Fruit fly (Drosophila melanogaster) whole organism, embryonic: ENCODE measurements around the gene Decay.

Source experiments
- Abd-B ChIP-seq: fragments of 200-800 bp; sonication (Bioruptor generic); optimal IDR thresholded peaks from 2 replicates; lab custom pipeline; 2018; ENCODE audit warnings: missing biosample characterization, mild to moderate bottlenecking, missing genetic modification characterization, moderate library complexity
- Antp ChIP-seq: fragments of 200-800 bp; sonication (Bioruptor generic); optimal IDR thresholded peaks from 3 replicates; lab custom pipeline; 2016; ENCODE audit warnings: missing biosample characterization, missing genetic modification characterization
- Asciz ChIP-seq: fragments of 200-800 bp; sonication (Bioruptor generic); optimal IDR thresholded peaks from 2 replicates; lab custom pipeline; 2017; ENCODE audit warnings: missing biosample characterization, mild to moderate bottlenecking, missing genetic modification characterization, missing genetic modification reagents
- BEAF-32 ChIP-seq: fragments of 200-800 bp; sonication (Bioruptor generic); optimal IDR thresholded peaks from 3 replicates; lab custom pipeline; 2017; ENCODE audit warnings: missing biosample characterization, missing genetic modification characterization, mild to moderate bottlenecking, moderate library complexity, missing genetic modification reagents
- CG10209 ChIP-seq: fragments of 200-800 bp; sonication (Bioruptor generic); optimal IDR thresholded peaks from 3 replicates; lab custom pipeline; 2017; ENCODE audit warnings: missing biosample characterization, mild to moderate bottlenecking, missing genetic modification characterization, missing genetic modification reagents
- CG10654 ChIP-seq: fragments of 200-800 bp; sonication (Bioruptor generic); optimal IDR thresholded peaks from 2 replicates; lab custom pipeline; 2016; ENCODE audit warnings: missing biosample characterization, missing genetic modification characterization
- CG11085 ChIP-seq: fragments of 200-800 bp; sonication (Bioruptor generic); IDR thresholded peaks from 2 replicates; pipeline ENCODE4 v1.3.6; 2022; ENCODE audit warnings: missing biosample characterization, missing genetic modification characterization
- CG11093 ChIP-seq: fragments of 200-800 bp; sonication (Bioruptor generic); IDR thresholded peaks from 3 replicates; pipeline ENCODE4 v1.3.6; 2022; ENCODE audit warnings: missing biosample characterization, missing genetic modification characterization
- CG13287 ChIP-seq: fragments of 200-800 bp; sonication (Bioruptor generic); IDR thresholded peaks from 2 replicates; pipeline ENCODE4 v1.3.6; 2022; ENCODE audit warnings: missing biosample characterization, missing genetic modification characterization; ENCODE audit not compliant: partially characterized antibody
- CG15601 ChIP-seq: fragments of 200-800 bp; sonication (Bioruptor generic); optimal IDR thresholded peaks from 3 replicates; lab custom pipeline; 2019; ENCODE audit warnings: missing biosample characterization, mild to moderate bottlenecking, missing genetic modification characterization, moderate library complexity
- CG17361 ChIP-seq: fragments of 200-800 bp; sonication (Bioruptor generic); IDR thresholded peaks from 3 replicates; pipeline ENCODE4 v1.3.6; 2022; ENCODE audit warnings: missing biosample characterization, missing genetic modification characterization
- CG17612 ChIP-seq: fragments of 200-800 bp; sonication (Bioruptor generic); IDR thresholded peaks from 2 replicates; pipeline ENCODE4 v1.3.6; 2022; ENCODE audit warnings: missing biosample characterization, missing genetic modification characterization
- CG2202 ChIP-seq: fragments of 200-800 bp; sonication (Bioruptor generic); optimal IDR thresholded peaks from 2 replicates; lab custom pipeline; 2018; ENCODE audit warnings: missing biosample characterization, mild to moderate bottlenecking, missing genetic modification characterization
- CG31388 ChIP-seq: fragments of 200-800 bp; sonication (Bioruptor generic); optimal IDR thresholded peaks from 2 replicates; lab custom pipeline; 2016; ENCODE audit warnings: missing biosample characterization, missing genetic modification characterization
- CG31441 ChIP-seq: fragments of 200-800 bp; sonication (Bioruptor generic); IDR thresholded peaks from 2 replicates; pipeline ENCODE4 v1.3.6; 2022; ENCODE audit warnings: missing biosample characterization, missing genetic modification characterization
- CG33213 ChIP-seq: fragments of 200-800 bp; sonication (Bioruptor generic); optimal IDR thresholded peaks from 3 replicates; lab custom pipeline; 2016; ENCODE audit warnings: missing biosample characterization, missing genetic modification characterization
- CG8089 ChIP-seq: fragments of 200-800 bp; sonication (Bioruptor generic); optimal IDR thresholded peaks from 3 replicates; lab custom pipeline; 2016; ENCODE audit warnings: missing biosample characterization, missing genetic modification characterization
- CG8281 ChIP-seq: fragments of 200-800 bp; sonication (Bioruptor generic); optimal IDR thresholded peaks from 2 replicates; lab custom pipeline; 2018; ENCODE audit warnings: missing biosample characterization, mild to moderate bottlenecking, missing genetic modification characterization, moderate library complexity
- CG9727 ChIP-seq: fragments of 200-800 bp; sonication (Bioruptor generic); optimal IDR thresholded peaks from 3 replicates; lab custom pipeline; 2017; ENCODE audit warnings: missing biosample characterization, mild to moderate bottlenecking, missing genetic modification characterization
- CHES-1-like ChIP-seq: fragments of 200-800 bp; sonication (Bioruptor generic); optimal IDR thresholded peaks from 2 replicates; lab custom pipeline; 2016; ENCODE audit warnings: missing biosample characterization, missing genetic modification characterization
- Dip2 ChIP-seq: fragments of 200-800 bp; sonication (Bioruptor generic); IDR thresholded peaks from 2 replicates; pipeline ENCODE4 v1.3.6; 2022; ENCODE audit warnings: missing biosample characterization, missing genetic modification characterization
- Doc2 ChIP-seq: fragments of 200-800 bp; sonication (Bioruptor generic); IDR thresholded peaks from 2 replicates; pipeline ENCODE4 v1.3.6; 2022; ENCODE audit warnings: missing biosample characterization, missing genetic modification characterization
- Dref ChIP-seq: fragments of 200-800 bp; sonication (Bioruptor generic); IDR thresholded peaks from 2 replicates; pipeline ENCODE4 v1.3.6; 2022; ENCODE audit warnings: missing biosample characterization, missing genetic modification characterization
- Eip74EF ChIP-seq, 2 experiments: fragments of 200-800 bp in 1 of 2; fragments of >200 bp in 1 of 2; sonication (Bioruptor generic) in 1 of 2; optimal IDR thresholded peaks; 2 replicates each; lab custom pipeline; 2017 to 2019; ENCODE audit warnings: missing biosample characterization in 2 of 2, missing genetic modification characterization in 2 of 2, mild to moderate bottlenecking in 1 of 2, moderate library complexity in 1 of 2
- H15 ChIP-seq: fragments of 200-800 bp; sonication (Bioruptor generic); IDR thresholded peaks from 3 replicates; pipeline ENCODE4 v1.3.6; 2022; ENCODE audit warnings: missing biosample characterization, missing genetic modification characterization
- HLH4C ChIP-seq: fragments of 200-800 bp; sonication (Bioruptor generic); IDR thresholded peaks from 3 replicates; pipeline ENCODE4 v1.3.6; 2022; ENCODE audit warnings: missing biosample characterization, missing genetic modification characterization; ENCODE audit not compliant: partially characterized antibody
- HLHmδ ChIP-seq: fragments of 200-800 bp; sonication (Bioruptor generic); optimal IDR thresholded peaks from 2 replicates; lab custom pipeline; 2018; ENCODE audit warnings: missing biosample characterization, mild to moderate bottlenecking, missing genetic modification characterization, moderate library complexity
- Nf-YC ChIP-seq: fragments of 200-800 bp; optimal IDR thresholded peaks from 3 replicates; lab custom pipeline; 2019; ENCODE audit warnings: missing biosample characterization, mild to moderate bottlenecking, missing genetic modification characterization, moderate library complexity
- Pdp1 ChIP-seq, 2 experiments: fragments of 200-800 bp; sonication (Bioruptor generic); optimal IDR thresholded peaks; 3 replicates each; lab custom pipeline; 2016; ENCODE audit warnings: missing biosample characterization in 2 of 2, missing genetic modification characterization in 2 of 2, mild to moderate bottlenecking in 1 of 2, moderate library complexity in 1 of 2
- Sry-δ ChIP-seq: fragments of 200-800 bp; sonication (Bioruptor generic); optimal IDR thresholded peaks from 2 replicates; lab custom pipeline; 2016; ENCODE audit warnings: missing biosample characterization, missing genetic modification characterization
- amos ChIP-seq: fragments of 200-800 bp; sonication (Bioruptor generic); IDR thresholded peaks from 2 replicates; pipeline ENCODE4 v1.3.6; 2022; ENCODE audit warnings: missing biosample characterization, missing genetic modification characterization; ENCODE audit not compliant: partially characterized antibody
- az2 ChIP-seq: fragments of 200-800 bp; sonication (Bioruptor generic); optimal IDR thresholded peaks from 3 replicates; lab custom pipeline; 2016; ENCODE audit warnings: missing biosample characterization, missing genetic modification characterization
- dan ChIP-seq: fragments of 200-800 bp; sonication (Bioruptor generic); IDR thresholded peaks from 2 replicates; pipeline ENCODE4 v1.3.6; 2022; ENCODE audit warnings: missing biosample characterization, missing genetic modification characterization
- ems ChIP-seq: fragments of 200-800 bp; sonication (Bioruptor generic); optimal IDR thresholded peaks from 3 replicates; lab custom pipeline; 2016; ENCODE audit warnings: missing biosample characterization, missing genetic modification characterization
- exex ChIP-seq: fragments of 200-800 bp; sonication (Bioruptor generic); optimal IDR thresholded peaks from 4 replicates; lab custom pipeline; 2018; ENCODE audit warnings: missing biosample characterization, mild to moderate bottlenecking, missing genetic modification characterization, moderate library complexity
- grn ChIP-seq: fragments of 200-800 bp; sonication (Bioruptor generic); optimal IDR thresholded peaks from 3 replicates; lab custom pipeline; 2017; ENCODE audit warnings: missing biosample characterization, missing genetic modification characterization
- ind ChIP-seq: fragments of 200-800 bp; sonication (Bioruptor generic); optimal IDR thresholded peaks from 3 replicates; lab custom pipeline; 2016; ENCODE audit warnings: missing biosample characterization, missing genetic modification characterization
- insv ChIP-seq, 2 experiments: fragments of 200-800 bp; sonication (Bioruptor generic); optimal IDR thresholded peaks; 3 replicates each; lab custom pipeline; 2016 to 2018; ENCODE audit warnings: missing biosample characterization in 2 of 2, missing genetic modification characterization in 2 of 2
- jigr1 ChIP-seq: fragments of 200-800 bp; sonication (Bioruptor generic); IDR thresholded peaks from 3 replicates; pipeline ENCODE4 v1.3.6; 2022; ENCODE audit warnings: missing biosample characterization, missing genetic modification characterization
- kay ChIP-seq: fragments of 200-800 bp; sonication (Bioruptor generic); optimal IDR thresholded peaks from 2 replicates; lab custom pipeline; 2016; ENCODE audit warnings: missing biosample characterization, missing genetic modification characterization
- ken ChIP-seq: fragments of 200-800 bp; sonication (Bioruptor generic); IDR thresholded peaks from 3 replicates; pipeline ENCODE4 v1.3.6; 2022; ENCODE audit warnings: missing biosample characterization, missing genetic modification characterization
- maf-S ChIP-seq: fragments of 200-800 bp; sonication (Bioruptor generic); optimal IDR thresholded peaks from 2 replicates; lab custom pipeline; 2016; ENCODE audit warnings: missing biosample characterization, missing genetic modification characterization
- oc ChIP-seq: fragments of 200-800 bp; sonication (Bioruptor generic); optimal IDR thresholded peaks from 2 replicates; lab custom pipeline; 2018; ENCODE audit warnings: missing biosample characterization, mild to moderate bottlenecking, missing genetic modification characterization, moderate library complexity
- pzg ChIP-seq: fragments of 200-800 bp; sonication (Bioruptor generic); optimal IDR thresholded peaks from 3 replicates; lab custom pipeline; 2018; ENCODE audit warnings: missing biosample characterization, mild to moderate bottlenecking, missing genetic modification characterization, moderate library complexity
- salm ChIP-seq: fragments of 200-800 bp; sonication (Bioruptor generic); optimal IDR thresholded peaks from 2 replicates; lab custom pipeline; 2018; ENCODE audit warnings: missing biosample characterization, mild to moderate bottlenecking, missing genetic modification characterization
- scrt ChIP-seq: fragments of 200-800 bp; sonication (Bioruptor generic); optimal IDR thresholded peaks from 2 replicates; lab custom pipeline; 2018; ENCODE audit warnings: missing biosample characterization, mild to moderate bottlenecking, missing genetic modification characterization, moderate library complexity
- sens-2 ChIP-seq: fragments of 200-800 bp; sonication (Bioruptor generic); IDR thresholded peaks from 2 replicates; pipeline ENCODE4 v1.3.6; 2022; ENCODE audit warnings: missing biosample characterization, missing genetic modification characterization
- stc ChIP-seq: fragments of 200-800 bp; sonication (Bioruptor generic); IDR thresholded peaks from 2 replicates; pipeline ENCODE4 v1.3.6; 2022; ENCODE audit warnings: missing biosample characterization, missing genetic modification characterization
- toy ChIP-seq: fragments of 200-800 bp; sonication (Bioruptor generic); IDR thresholded peaks from 2 replicates; pipeline ENCODE4 v1.3.6; 2022; ENCODE audit warnings: missing biosample characterization, missing genetic modification characterization
- unc-4 ChIP-seq: fragments of 200-800 bp; sonication (Bioruptor generic); IDR thresholded peaks from 2 replicates; pipeline ENCODE4 v1.3.6; 2022; ENCODE audit warnings: missing biosample characterization, missing genetic modification characterization; ENCODE audit not compliant: partially characterized antibody
- wor ChIP-seq: fragments of 200-800 bp; sonication (Bioruptor generic); IDR thresholded peaks from 2 replicates; pipeline ENCODE4 v1.3.6; 2022; ENCODE audit warnings: missing biosample characterization, missing genetic modification characterization
- zfh2 ChIP-seq: fragments of 200-800 bp; sonication (Bioruptor generic); optimal IDR thresholded peaks from 2 replicates; lab custom pipeline; 2016; ENCODE audit warnings: missing biosample characterization, missing genetic modification characterization

The Decay gene

DNA sequence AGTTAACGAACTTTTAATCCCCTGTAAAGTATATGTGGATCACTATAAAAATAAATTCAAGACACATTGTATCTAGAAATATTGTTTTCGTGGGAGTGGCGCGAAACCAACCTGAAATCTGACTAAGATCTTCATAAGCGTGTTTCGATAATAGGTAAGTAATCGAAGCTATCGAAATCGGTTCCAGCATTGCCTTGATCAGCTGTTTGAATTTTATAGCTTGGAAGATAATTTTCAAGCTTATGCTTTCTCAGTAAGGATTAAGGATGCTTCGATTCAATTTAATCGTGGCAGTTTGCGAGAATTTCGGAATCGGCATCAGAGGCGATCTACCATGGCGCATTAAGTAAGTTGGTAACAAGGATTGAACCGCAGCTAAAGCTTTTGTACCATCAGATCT is 19.9 kb downstream of the Decay start, which contains the start of gene Dhfr (continued):
- no peak for TF ChIP-seq CG31388 (GFP tag; lab: Kevin White, UChicago)
- no peak for TF ChIP-seq CG11085
- TF ChIP-seq Nf-YC: no peak
- no peak for TF ChIP-seq wor (GFP tag; lab: Robert Waterston, UW)
- TF ChIP-seq ken (GFP tag; lab: Robert Waterston, UW): no peak
- TF ChIP-seq jigr1 (GFP tag; lab: Robert Waterston, UW): no peak
- no peak for TF ChIP-seq insv (GFP tag; optimal IDR thresholded peaks at IDR 0.05; lab: Kevin White, UChicago)
- no peak for TF ChIP-seq Dip2 (GFP tag; lab: Robert Waterston, UW)
- peak; percentile 23 for TF ChIP-seq pzg (GFP tag; lab: Kevin White, UChicago)
- no peak for TF ChIP-seq CG17612
- TF ChIP-seq maf-S (GFP tag; lab: Kevin White, UChicago): no peak
- no peak for TF ChIP-seq CHES-1-like (GFP tag; lab: Kevin White, UChicago)
- no peak for TF ChIP-seq CG33213 (GFP tag; lab: Kevin White, UChicago)
- no peak for TF ChIP-seq stc (GFP tag; lab: Robert Waterston, UW)
- no peak for TF ChIP-seq CG15601 (tag; lab: Kevin White, UChicago)
- TF ChIP-seq scrt (GFP tag; lab: Kevin White, UChicago): no peak
- TF ChIP-seq CG10654 (GFP tag; lab: Kevin White, UChicago): no peak
- TF ChIP-seq az2 (GFP tag; lab: Kevin White, UChicago): no peak
- no peak for TF ChIP-seq H15
- no peak for TF ChIP-seq oc (tag; lab: Kevin White, UChicago)
- TF ChIP-seq Doc2 (GFP tag; lab: Robert Waterston, UW): no peak
- TF ChIP-seq CG13287 (GFP tag; lab: Robert Waterston, UW): peak; percentile 55
- no peak for TF ChIP-seq zfh2 (GFP tag; lab: Kevin White, UChicago)
- TF ChIP-seq Eip74EF (GFP tag; optimal IDR thresholded peaks at IDR 0.05; lab: Kevin White, UChicago): no peak
- no peak for TF ChIP-seq salm (tag; lab: Kevin White, UChicago)
- TF ChIP-seq Abd-B (GFP tag; lab: Kevin White, UChicago): no peak
- TF ChIP-seq toy (GFP tag; lab: Robert Waterston, UW): no peak
- no peak for TF ChIP-seq CG9727
- TF ChIP-seq dan (GFP tag; lab: Robert Waterston, UW): no peak
- no peak for TF ChIP-seq HLHmδ (GFP tag; lab: Kevin White, UChicago)
- peak; percentile 18 for TF ChIP-seq Sry-δ (GFP tag; lab: Kevin White, UChicago)
- TF ChIP-seq amos (GFP tag; lab: Robert Waterston, UW): no peak
- TF ChIP-seq Antp: no peak
- no peak for TF ChIP-seq unc-4 (GFP tag; lab: Robert Waterston, UW)
- TF ChIP-seq CG10209 (GFP tag; lab: Kevin White, UChicago): no peak
- TF ChIP-seq CG31441: no peak
- no peak for TF ChIP-seq CG17361 (GFP tag; lab: Robert Waterston, UW)
- TF ChIP-seq exex (tag; lab: Kevin White, UChicago): no peak
- TF ChIP-seq BEAF-32 (GFP tag; lab: Kevin White, UChicago): no peak
- TF ChIP-seq CG8089 (GFP tag; lab: Kevin White, UChicago): no peak
- no peak for TF ChIP-seq CG2202 (tag; lab: Kevin White, UChicago)
- TF ChIP-seq CG11093 (GFP tag; lab: Robert Waterston, UW): no peak
- no peak for TF ChIP-seq Asciz
- TF ChIP-seq Pdp1 (GFP tag; optimal IDR thresholded peaks at IDR 0.05; lab: Kevin White, UChicago): no peak
- peak; percentile 60; the same call in 2 of the 3 replicates for TF ChIP-seq HLH4C (GFP tag; lab: Robert Waterston, UW)
- no peak for TF ChIP-seq sens-2 (GFP tag; lab: Robert Waterston, UW)
- TF ChIP-seq Dref (GFP tag; lab: Robert Waterston, UW): peak; percentile 62
- TF ChIP-seq kay (GFP tag; lab: Kevin White, UChicago): no peak
- no peak for TF ChIP-seq grn (GFP tag; lab: Kevin White, UChicago)
- TF ChIP-seq ind (GFP tag; lab: Kevin White, UChicago): no peak
- TF ChIP-seq CG8281: no peak
- TF ChIP-seq ems (GFP tag; lab: Kevin White, UChicago): no peak
